Worm (Caenorhabditis elegans) whole organism, L4 larva: ENCODE data around the gene T13A10.2.
A peak's percentile ranks its signal among the peaks of the same experiment; 100 is the strongest.

ENCODE experiments used
- D1046.2 ChIP-seq: fragments of 200-800 bp; sonication (Bioruptor generic); IDR thresholded peaks from 2 replicates; pipeline ENCODE4 v1.3.6; 2022; ENCODE audit warnings: missing genetic modification characterization, missing compliant biosample characterization
- F10B5.3 ChIP-seq: sonication (generic microtip); optimal IDR thresholded peaks from 2 replicates; lab custom pipeline; 2016; ENCODE audit warnings: mild to moderate bottlenecking, missing genetic modification characterization, missing compliant biosample characterization
- T20F7.1 ChIP-seq: fragments of 200-800 bp; sonication (Bioruptor generic); optimal IDR thresholded peaks from 2 replicates; lab custom pipeline; 2018; ENCODE audit warnings: mild to moderate bottlenecking, missing genetic modification characterization, missing compliant biosample characterization
- T26A8.4 ChIP-seq: fragments of 200-800 bp; sonication (Bioruptor generic); IDR thresholded peaks from 2 replicates; pipeline ENCODE4 v1.3.6; 2022; ENCODE audit warnings: missing genetic modification characterization, missing compliant biosample characterization
- Y105C5A.15 ChIP-seq: fragments of 200-800 bp; sonication (Bioruptor generic); IDR thresholded peaks from 2 replicates; pipeline ENCODE4 v1.3.6; 2022; ENCODE audit warnings: missing genetic modification characterization, missing compliant biosample characterization
- Y48G9A.11 ChIP-seq: fragments of 200-800 bp; sonication (Bioruptor generic); IDR thresholded peaks from 2 replicates; pipeline ENCODE4 v1.3.6; 2022; ENCODE audit warnings: missing genetic modification reagents, missing genetic modification characterization, missing compliant biosample characterization
- Y5F2A.4 ChIP-seq: fragments of 200-800 bp; sonication (Bioruptor generic); optimal IDR thresholded peaks from 2 replicates; lab custom pipeline; 2018; ENCODE audit warnings: mild to moderate bottlenecking, missing genetic modification characterization, missing compliant biosample characterization
- Y75B8A.6 ChIP-seq: fragments of 200-800 bp; sonication (Bioruptor generic); IDR thresholded peaks from 2 replicates; pipeline ENCODE4 v1.3.6; 2022; ENCODE audit warnings: missing genetic modification reagents, missing genetic modification characterization, missing compliant biosample characterization
- ZK337.2 ChIP-seq: fragments of 200-800 bp; sonication (Bioruptor generic); IDR thresholded peaks from 2 replicates; pipeline ENCODE4 v1.3.6; 2022; ENCODE audit warnings: missing genetic modification reagents, missing genetic modification characterization, missing compliant biosample characterization
- ama-1 ChIP-seq: fragments of 150-350 bp; optimal IDR thresholded peaks from 2 replicates; lab custom pipeline; 2014; ENCODE audit warnings: inconsistent platforms, mixed read lengths
- ceh-20 ChIP-seq: fragments of 200-800 bp; sonication (Bioruptor generic); IDR thresholded peaks from 2 replicates; pipeline ENCODE4 v1.3.6; 2022; ENCODE audit warnings: missing genetic modification reagents, missing genetic modification characterization, missing compliant biosample characterization
- ceh-28 ChIP-seq: fragments of 150-350 bp; optimal IDR thresholded peaks from 2 replicates; lab custom pipeline; 2014; ENCODE audit warnings: missing biosample characterization, missing genetic modification reagents, missing genetic modification characterization
- ceh-32 ChIP-seq: sonication (generic microtip); optimal IDR thresholded peaks from 2 replicates; lab custom pipeline; 2016; ENCODE audit warnings: mild to moderate bottlenecking, missing genetic modification characterization, missing compliant biosample characterization; ENCODE audit not compliant: poor library complexity
- daf-16 ChIP-seq, 3 experiments: sonication (generic microtip); optimal IDR thresholded peaks; 2 replicates each; lab custom pipeline; 2016 to 2017; ENCODE audit warnings: missing genetic modification characterization in 3 of 3, missing genetic modification reagents in 3 of 3, mild to moderate bottlenecking in 2 of 3, missing compliant biosample characterization in 2 of 3, missing biosample characterization in 1 of 3, moderate library complexity in 1 of 3
- daf-19 ChIP-seq: fragments of 200-800 bp; sonication (Bioruptor generic); conservative IDR thresholded peaks from 2 replicates; pipeline ENCODE4 v1.3.6; 2022; ENCODE audit warnings: missing genetic modification characterization, missing compliant biosample characterization
- dmd-6 ChIP-seq: fragments of 200-800 bp; sonication (Bioruptor generic); IDR thresholded peaks from 2 replicates; pipeline ENCODE4 v1.3.6; 2022; ENCODE audit warnings: missing genetic modification reagents, missing genetic modification characterization, missing compliant biosample characterization
- dmd-9 ChIP-seq: fragments of 200-800 bp; sonication (Bioruptor generic); IDR thresholded peaks from 2 replicates; pipeline ENCODE4 v1.3.6; 2022; ENCODE audit warnings: missing genetic modification reagents, missing genetic modification characterization, missing compliant biosample characterization
- dve-1 ChIP-seq: sonication (generic microtip); optimal IDR thresholded peaks from 2 replicates; lab custom pipeline; 2017; ENCODE audit warnings: antibody characterized with exemption, mild to moderate bottlenecking, missing genetic modification characterization, missing compliant biosample characterization; ENCODE audit not compliant: insufficient read depth
- egl-27 ChIP-seq: sonication (generic microtip); optimal IDR thresholded peaks from 3 replicates; lab custom pipeline; 2017; ENCODE audit warnings: missing biosample characterization, missing genetic modification reagents, missing genetic modification characterization
- egl-43 ChIP-seq: fragments of 200-800 bp; sonication (Bioruptor generic); IDR thresholded peaks from 2 replicates; pipeline ENCODE4 v1.3.6; 2022; ENCODE audit warnings: missing genetic modification reagents, missing genetic modification characterization, missing compliant biosample characterization
- fos-1 ChIP-seq: fragments of 150-350 bp; optimal IDR thresholded peaks from 2 replicates; lab custom pipeline; 2014; ENCODE audit warnings: missing biosample characterization, missing genetic modification characterization
- hlh-11 ChIP-seq: fragments of 200-800 bp; sonication (Bioruptor generic); optimal IDR thresholded peaks from 2 replicates; lab custom pipeline; 2018; ENCODE audit warnings: mild to moderate bottlenecking, missing genetic modification characterization, missing compliant biosample characterization
- jun-1 ChIP-seq: fragments of 150-350 bp; optimal IDR thresholded peaks from 2 replicates; lab custom pipeline; 2014; ENCODE audit warnings: missing biosample characterization, missing genetic modification reagents, missing genetic modification characterization
- lin-1 ChIP-seq: fragments of 200-800 bp; sonication (Bioruptor generic); IDR thresholded peaks from 2 replicates; pipeline ENCODE4 v1.3.6; 2022; ENCODE audit warnings: missing genetic modification reagents, missing genetic modification characterization, missing compliant biosample characterization
- lin-13 ChIP-seq: fragments of 150-350 bp; optimal IDR thresholded peaks from 2 replicates; lab custom pipeline; 2014; ENCODE audit warnings: missing biosample characterization, missing genetic modification reagents, missing genetic modification characterization
- lin-15B ChIP-seq: fragments of 150-350 bp; sonication (generic microtip); optimal IDR thresholded peaks from 3 replicates; lab custom pipeline; 2014; ENCODE audit warnings: missing biosample characterization, missing genetic modification characterization
- lin-39 ChIP-seq: fragments of 150-350 bp; optimal IDR thresholded peaks from 2 replicates; lab custom pipeline; 2014; ENCODE audit warnings: missing biosample characterization, missing genetic modification reagents, missing genetic modification characterization
- lir-3 ChIP-seq: sonication (generic microtip); optimal IDR thresholded peaks from 2 replicates; lab custom pipeline; 2016; ENCODE audit warnings: mild to moderate bottlenecking, missing genetic modification characterization, missing compliant biosample characterization
- madf-5 ChIP-seq, 2 experiments: fragments of 200-800 bp; sonication (Bioruptor generic); IDR thresholded peaks; 2 replicates each; pipeline ENCODE4 v1.3.6; 2022; ENCODE audit warnings: missing compliant biosample characterization in 2 of 2, missing genetic modification characterization in 2 of 2
- mep-1 ChIP-seq: fragments of 150-350 bp; sonication (generic microtip); optimal IDR thresholded peaks from 3 replicates; lab custom pipeline; 2014; ENCODE audit warnings: missing biosample characterization, missing genetic modification characterization
- mxl-2 ChIP-seq: fragments of 200-800 bp; sonication (Bioruptor generic); conservative IDR thresholded peaks from 2 replicates; pipeline ENCODE4 v1.3.6; 2022; ENCODE audit warnings: missing genetic modification reagents, missing genetic modification characterization, missing compliant biosample characterization
- nhr-102 ChIP-seq: sonication (generic microtip); optimal IDR thresholded peaks from 2 replicates; lab custom pipeline; 2016; ENCODE audit warnings: mild to moderate bottlenecking, missing genetic modification characterization, moderate library complexity, missing compliant biosample characterization
- nhr-28 ChIP-seq: fragments of 150-350 bp; optimal IDR thresholded peaks from 2 replicates; lab custom pipeline; 2014; ENCODE audit warnings: missing biosample characterization, missing genetic modification characterization
- nhr-41 ChIP-seq: fragments of 200-800 bp; sonication (Bioruptor generic); IDR thresholded peaks from 2 replicates; pipeline ENCODE4 v1.3.6; 2022; ENCODE audit warnings: missing genetic modification reagents, missing genetic modification characterization, missing compliant biosample characterization
- pha-4 ChIP-seq, 2 experiments: fragments of 150-350 bp in 1 of 2; fragments of 200-800 bp in 1 of 2; sonication (Bioruptor generic) in 1 of 2; IDR thresholded peaks in 1 of 2; optimal IDR thresholded peaks in 1 of 2; 2 replicates each; pipeline versions ENCODE4 v1.3.6 to Lab custom; 2014 to 2022; ENCODE audit warnings: missing genetic modification characterization in 2 of 2, missing genetic modification reagents in 2 of 2, missing biosample characterization in 1 of 2, missing compliant biosample characterization in 1 of 2
- php-3 ChIP-seq: fragments of 200-800 bp; sonication (Bioruptor generic); IDR thresholded peaks from 2 replicates; pipeline ENCODE4 v1.3.6; 2022; ENCODE audit warnings: missing genetic modification reagents, missing genetic modification characterization, missing compliant biosample characterization
- pqm-1 ChIP-seq: sonication (generic microtip); optimal IDR thresholded peaks from 2 replicates; lab custom pipeline; 2017; ENCODE audit warnings: missing biosample characterization, missing genetic modification characterization
- skn-1 ChIP-seq: fragments of 150-350 bp; optimal IDR thresholded peaks from 2 replicates; lab custom pipeline; 2014; ENCODE audit warnings: missing biosample characterization, missing genetic modification characterization
- snpc-4 ChIP-seq: fragments of 150-350 bp; optimal IDR thresholded peaks from 2 replicates; lab custom pipeline; 2014; ENCODE audit warnings: missing biosample characterization, missing genetic modification characterization
- zfp-3 ChIP-seq: fragments of 200-800 bp; sonication (Bioruptor generic); conservative IDR thresholded peaks from 2 replicates; pipeline ENCODE4 v1.3.6; 2022; ENCODE audit warnings: missing genetic modification reagents, missing genetic modification characterization, missing compliant biosample characterization
- zip-2 ChIP-seq: fragments of 150-350 bp; optimal IDR thresholded peaks from 2 replicates; lab custom pipeline; 2014; ENCODE audit warnings: missing biosample characterization, missing genetic modification characterization

T13A10.2 gene

DNA sequence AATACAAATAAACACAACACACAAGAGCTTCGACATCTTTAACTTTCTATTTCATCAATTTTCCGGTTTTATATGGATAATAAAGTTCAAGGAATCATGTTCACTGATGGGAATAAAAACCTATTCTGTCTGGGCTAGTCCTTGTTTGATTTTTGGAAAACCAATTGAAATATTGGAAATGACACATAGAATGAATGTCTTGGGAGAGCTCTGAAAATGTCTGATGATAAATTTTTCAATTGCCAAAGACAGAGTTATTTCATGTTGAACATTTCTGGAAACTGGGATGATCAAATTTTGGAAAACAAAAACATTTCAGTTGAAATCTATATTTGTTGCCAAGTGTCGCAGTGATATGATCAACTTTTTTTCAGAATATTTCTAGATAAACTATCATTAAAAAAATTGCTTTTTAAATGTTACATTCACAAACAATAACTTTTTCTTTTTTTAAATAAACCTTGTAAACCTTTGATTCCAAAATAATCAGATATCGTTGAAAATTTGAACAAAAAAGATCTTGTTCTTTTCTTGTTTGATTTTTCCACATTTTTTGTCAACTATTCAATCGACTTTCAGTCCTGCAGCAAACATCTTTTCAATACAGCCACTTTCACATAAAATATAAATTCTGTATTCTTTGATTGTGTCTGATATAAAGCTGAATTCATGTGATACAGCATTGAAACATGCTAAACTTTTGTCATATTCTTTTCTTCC lies 15.4 kb upstream of the T13A10.2 start, which contains the start of the genes F58F9.6 and F58F9.8:
TSS of gene F58F9.6 (minus strand) at position 101 of the 720 bp plus-strand sequence.
TSS of gene F58F9.8 (plus strand) at position 670 of the 720 bp plus-strand sequence.
- TF ChIP-seq php-3 (no peak), lin-1 (GFP tag; lab: Robert Waterston, UW) (no peak), ZK337.2 (GFP tag; lab: Robert Waterston, UW) (no peak), mxl-2 (GFP tag; lab: Robert Waterston, UW) (no peak), lin-39 (tag; lab: Kevin White, UChicago) (no peak), daf-19 (GFP tag; lab: Robert Waterston, UW) (no peak), fos-1 (tag; lab: Kevin White, UChicago) (no peak), dmd-9 (GFP tag; lab: Robert Waterston, UW) (no peak), jun-1 (no peak), ceh-20 (GFP tag; lab: Robert Waterston, UW) (no peak), nhr-28 (no peak), D1046.2 (GFP tag; lab: Robert Waterston, UW) (no peak), zip-2 (tag; lab: Kevin White, UChicago) (no peak)

DNA sequence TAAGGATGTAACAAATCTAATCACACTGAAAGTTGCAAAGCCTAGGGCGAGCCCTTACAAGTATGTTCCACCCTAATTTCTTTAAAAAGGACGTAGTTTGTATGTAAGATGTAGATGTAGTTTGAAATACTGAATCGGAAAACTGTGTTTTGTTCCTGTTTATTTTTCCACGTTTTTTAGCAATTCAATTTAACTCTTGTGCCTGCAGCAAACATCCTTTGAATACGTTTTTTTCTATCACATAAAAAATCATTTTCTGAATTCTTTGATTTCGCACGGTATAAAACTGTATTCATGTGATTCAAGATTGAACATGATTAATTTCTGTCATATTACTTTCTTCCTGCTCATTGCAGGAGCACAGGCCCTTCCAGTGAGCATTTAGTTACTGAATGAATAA lies 13.1 kb upstream of the T13A10.2 start, which contains the start of gene F58F9.9:
TSS of gene F58F9.9 (plus strand) at position 301 of the 400 bp plus-strand sequence.
- TF ChIP-seq snpc-4 (tag; lab: Kevin White, UChicago) = no peak
- TF ChIP-seq Y75B8A.6 (GFP tag; lab: Robert Waterston, UW) = no peak
- TF ChIP-seq php-3 = no peak
- TF ChIP-seq zfp-3 = no peak
- no peak for TF ChIP-seq ZK337.2 (GFP tag; lab: Robert Waterston, UW)
- TF ChIP-seq T26A8.4 (GFP tag; lab: Robert Waterston, UW) = no peak
- no peak for TF ChIP-seq ama-1
- TF ChIP-seq nhr-102 (tag; lab: Kevin White, UChicago) = no peak
- TF ChIP-seq daf-19 (GFP tag; lab: Robert Waterston, UW) = no peak
- no peak for TF ChIP-seq egl-27
- no peak for TF ChIP-seq T20F7.1 (GFP tag; lab: Kevin White, UChicago)
- TF ChIP-seq Y105C5A.15 = no peak
- no peak for TF ChIP-seq ceh-20 (GFP tag; lab: Robert Waterston, UW)
- TF ChIP-seq hlh-11 (tag; lab: Kevin White, UChicago) = no peak
- TF ChIP-seq madf-5 (GFP tag; IDR thresholded peaks at IDR 0.05; lab: Robert Waterston, UW) = no peak

- TF ChIP-seq pqm-1 (tag; lab: Kevin White, UChicago) (peak; percentile 53), dmd-6 (GFP tag; lab: Robert Waterston, UW) (0 out of 2 replicates have a peak, but pooled peaks have one; percentile 13), ceh-32 (tag; lab: Kevin White, UChicago) (no peak), nhr-28 (peak; percentile 66), dve-1 (tag; lab: Kevin White, UChicago) (peak; percentile 40), nhr-41 (GFP tag; lab: Robert Waterston, UW) (no peak), T20F7.1 (GFP tag; lab: Kevin White, UChicago) (no peak), daf-16 (GFP tag; optimal IDR thresholded peaks at IDR 0.05; lab: Kevin White, UChicago) (no peak), daf-16 (tag; optimal IDR thresholded peaks at IDR 0.05; lab: Kevin White, UChicago) (peak; percentile 88), lin-15B (tag; lab: Kevin White, UChicago) (no peak), F10B5.3 (tag; lab: Kevin White, UChicago) (no peak), lin-13 (no peak), egl-43 (GFP tag; lab: Robert Waterston, UW) (no peak), ceh-28 (tag; lab: Kevin White, UChicago) (no peak), zip-2 (tag; lab: Kevin White, UChicago) (no peak), pha-4 (GFP tag; IDR thresholded peaks at IDR 0.05; lab: Robert Waterston, UW) (no peak), pha-4 (tag; optimal IDR thresholded peaks at IDR 0.05; lab: Kevin White, UChicago) (no peak), Y48G9A.11 (no peak), skn-1 (tag; lab: Kevin White, UChicago) (no peak), mep-1 (tag; lab: Kevin White, UChicago) (no peak), Y5F2A.4 (GFP tag; lab: Kevin White, UChicago) (no peak), lir-3 (tag; lab: Kevin White, UChicago) (no peak)
Measured at ce11 chrIV:6248486-6248885, 4.6 kb upstream of the T13A10.2 start, which contains the start of gene acox-3. Gene acox-3 (minus strand): TSS chrIV:6248492.
